Fruit fly (Drosophila melanogaster) whole organism: ENCODE measurements around the gene CG33514.

Source experiments
- CG8478 ChIP-seq: fragments of >200 bp; optimal IDR thresholded peaks from 2 replicates; lab custom pipeline; 2018; ENCODE audit warnings: inconsistent platforms
- Dll ChIP-seq: fragments of >200 bp; optimal IDR thresholded peaks from 2 replicates; lab custom pipeline; 2017
- EcR ChIP-seq, 2 experiments: fragments of >200 bp; optimal IDR thresholded peaks; 2 replicates each; lab custom pipeline; 2017; ENCODE audit warnings: missing biosample characterization in 2 of 2, missing genetic modification characterization in 2 of 2, missing genetic modification reagents in 2 of 2
- pan ChIP-seq: fragments of >200 bp; optimal IDR thresholded peaks from 2 replicates; lab custom pipeline; 2017
- psq ChIP-seq: fragments of >200 bp; optimal IDR thresholded peaks from 2 replicates; lab custom pipeline; 2017
- usp ChIP-seq: fragments of >200 bp; optimal IDR thresholded peaks from 2 replicates; lab custom pipeline; 2017; ENCODE audit warnings: missing biosample characterization, missing genetic modification characterization, mixed read lengths

The CG33514 gene

DNA sequence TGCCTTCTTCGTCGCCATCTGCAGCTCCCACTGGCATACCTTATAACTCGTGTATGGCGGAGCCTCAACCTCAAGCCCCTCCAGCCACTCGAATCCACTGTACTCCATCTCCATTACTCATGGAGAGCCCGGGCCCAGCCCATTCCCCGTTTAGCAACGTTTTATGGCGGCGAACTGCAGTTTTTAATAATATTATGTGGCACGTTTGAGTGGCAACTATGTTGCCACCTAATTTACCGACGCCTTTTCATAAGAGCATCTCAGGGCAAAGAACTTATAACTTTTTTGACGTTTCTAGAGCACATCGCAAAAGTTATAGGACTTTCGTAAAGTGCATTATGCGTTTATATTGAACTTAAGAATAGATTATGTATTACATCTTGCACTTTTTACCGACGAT is 13.2 kb upstream of the CG33514 start:
- TF ChIP-seq usp (GFP tag; lab: Kevin White, UChicago) (no peak), CG8478 (lab: Kevin White, UChicago) (no peak), Dll (lab: Kevin White, UChicago) (no peak), EcR (GFP tag; optimal IDR thresholded peaks at IDR 0.05; lab: Kevin White, UChicago) (no peak)

DNA sequence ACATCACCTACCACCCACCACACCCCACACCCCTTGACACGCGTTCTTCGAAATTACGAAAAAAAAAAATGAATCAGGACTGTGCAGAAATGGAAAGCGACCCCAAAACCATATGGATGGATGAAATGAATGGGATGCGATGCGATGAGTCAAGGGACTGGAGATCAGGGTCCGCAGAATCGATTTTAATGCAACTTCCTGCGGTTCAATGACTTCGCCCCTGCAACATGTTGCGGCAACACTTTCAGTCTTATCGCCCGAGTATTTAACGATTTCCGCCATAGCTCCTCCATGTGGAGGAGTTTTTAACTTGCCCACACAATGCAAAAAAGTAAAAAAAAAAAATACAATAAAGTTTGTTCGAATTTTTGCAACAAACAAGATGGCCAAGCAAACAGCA is 12.6 kb upstream of the CG33514 start:
- TF ChIP-seq psq (no peak), Dll (lab: Kevin White, UChicago) (no peak), pan (lab: Kevin White, UChicago) (no peak), usp (GFP tag; lab: Kevin White, UChicago) (no peak), EcR (GFP tag; optimal IDR thresholded peaks at IDR 0.05; lab: Kevin White, UChicago) (no peak), CG8478 (lab: Kevin White, UChicago) (no peak)

DNA sequence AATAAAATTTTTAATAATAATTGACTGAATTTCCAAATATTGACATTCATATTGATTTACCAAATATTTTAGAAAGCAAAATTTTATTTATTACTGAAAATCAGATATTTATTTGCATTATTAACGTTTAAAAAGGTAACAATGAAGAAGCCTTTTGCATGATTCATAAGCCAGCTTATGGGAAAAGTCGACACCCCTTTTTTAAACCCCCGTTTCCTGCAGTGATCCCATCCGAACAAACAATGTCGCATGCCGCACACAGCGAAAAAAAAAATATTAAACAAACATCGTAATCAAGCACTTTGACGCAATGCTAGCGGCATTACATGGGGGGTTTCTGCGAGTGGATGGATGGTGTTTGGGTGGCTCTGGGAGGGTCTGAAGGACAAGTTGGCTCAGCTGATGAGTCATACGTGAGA is 11.6 kb upstream of the CG33514 start:
- TF ChIP-seq psq (no peak), usp (GFP tag; lab: Kevin White, UChicago) (no peak), Dll (lab: Kevin White, UChicago) (no peak), EcR (GFP tag; optimal IDR thresholded peaks at IDR 0.05; lab: Kevin White, UChicago) (no peak), CG8478 (lab: Kevin White, UChicago) (no peak), pan (lab: Kevin White, UChicago) (no peak)

DNA sequence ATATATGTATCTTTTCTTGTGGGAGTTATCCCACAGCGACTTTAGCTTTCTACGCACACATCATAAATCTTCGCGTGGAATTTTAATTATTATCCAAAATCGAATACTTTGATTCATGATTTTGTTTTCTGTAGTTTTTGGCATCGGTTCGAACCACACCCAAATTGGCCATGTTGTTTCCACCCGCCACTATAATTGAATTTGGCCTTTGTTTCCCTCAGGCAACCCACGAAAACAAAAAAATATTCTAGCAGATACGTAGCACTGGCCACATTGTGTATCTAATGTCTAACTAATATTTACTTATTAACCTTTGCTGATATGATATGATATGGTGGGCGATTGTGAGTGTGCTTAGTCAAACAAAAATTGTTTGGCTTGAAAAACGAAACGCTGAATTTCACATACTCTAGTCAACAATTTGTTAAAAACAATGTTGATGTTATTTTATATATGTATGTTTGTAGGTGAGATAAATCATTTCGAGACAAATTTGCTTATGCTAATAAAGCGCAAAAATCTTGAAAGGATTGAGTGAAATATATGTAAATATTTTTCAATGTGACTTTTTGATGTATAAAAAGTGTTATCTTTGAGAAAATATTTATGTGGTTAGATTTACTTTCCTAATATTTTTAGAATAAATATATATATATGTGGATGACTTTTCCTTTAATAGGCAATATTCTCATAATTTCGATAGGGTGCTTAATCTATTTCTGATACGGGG is 10.2 kb upstream of the CG33514 start:
- TF ChIP-seq Dll (lab: Kevin White, UChicago) (no peak), psq (no peak), pan (lab: Kevin White, UChicago) (no peak), usp (GFP tag; lab: Kevin White, UChicago) (no peak), EcR (GFP tag; optimal IDR thresholded peaks at IDR 0.05; lab: Kevin White, UChicago) (no peak), CG8478 (lab: Kevin White, UChicago) (no peak)

DNA sequence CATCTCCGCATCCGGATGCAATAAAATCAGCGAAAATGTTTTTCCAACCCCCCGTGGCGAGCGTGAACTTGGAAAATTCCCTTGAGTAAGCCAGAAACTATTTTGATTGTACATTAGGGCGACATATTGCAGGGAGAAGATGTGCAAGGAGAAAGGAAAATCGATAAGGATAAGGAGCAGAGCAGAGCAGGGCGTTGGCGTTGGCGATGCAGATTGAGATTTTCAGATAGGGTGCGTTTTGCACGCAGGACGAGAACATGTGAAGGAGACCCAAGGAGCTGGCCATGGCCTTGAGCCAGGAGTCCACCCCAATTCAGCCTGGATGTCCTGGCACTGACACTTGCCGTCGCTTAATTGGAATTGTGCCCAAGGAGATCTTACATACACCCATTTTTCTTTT is 8.2 kb upstream of the CG33514 start:
- TF ChIP-seq EcR (GFP tag; optimal IDR thresholded peaks at IDR 0.05; lab: Kevin White, UChicago), result no peak
- TF ChIP-seq Dll (lab: Kevin White, UChicago), result no peak
- no peak for TF ChIP-seq psq
- no peak for TF ChIP-seq pan (lab: Kevin White, UChicago)
- no peak for TF ChIP-seq CG8478 (lab: Kevin White, UChicago)
- TF ChIP-seq usp (GFP tag; lab: Kevin White, UChicago), result no peak

DNA sequence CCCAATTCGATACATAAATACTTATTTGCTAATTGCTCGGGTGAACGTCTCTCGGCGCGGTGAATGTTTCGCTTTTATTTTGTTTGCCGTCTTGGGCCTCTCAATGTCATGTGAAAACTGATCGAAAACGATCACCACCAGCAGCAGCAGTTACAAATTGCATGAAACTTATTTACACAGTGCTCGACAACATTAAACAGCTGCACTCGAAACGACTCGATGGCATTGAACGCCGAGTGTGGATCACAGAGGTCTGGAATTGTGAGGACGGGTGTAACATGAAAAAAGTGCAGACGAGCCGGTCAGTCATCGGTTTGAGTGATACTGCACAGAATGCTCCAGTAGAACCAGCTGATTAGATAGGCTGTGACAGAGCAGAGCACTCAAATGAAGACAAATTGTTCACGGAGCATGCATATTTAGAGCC is 7.5 kb upstream of the CG33514 start:
- no peak for TF ChIP-seq psq
- TF ChIP-seq EcR (GFP tag; optimal IDR thresholded peaks at IDR 0.05; lab: Kevin White, UChicago), result no peak
- no peak for TF ChIP-seq pan (lab: Kevin White, UChicago)
- TF ChIP-seq Dll (lab: Kevin White, UChicago), result no peak
- no peak for TF ChIP-seq CG8478 (lab: Kevin White, UChicago)
- no peak for TF ChIP-seq usp (GFP tag; lab: Kevin White, UChicago)

DNA sequence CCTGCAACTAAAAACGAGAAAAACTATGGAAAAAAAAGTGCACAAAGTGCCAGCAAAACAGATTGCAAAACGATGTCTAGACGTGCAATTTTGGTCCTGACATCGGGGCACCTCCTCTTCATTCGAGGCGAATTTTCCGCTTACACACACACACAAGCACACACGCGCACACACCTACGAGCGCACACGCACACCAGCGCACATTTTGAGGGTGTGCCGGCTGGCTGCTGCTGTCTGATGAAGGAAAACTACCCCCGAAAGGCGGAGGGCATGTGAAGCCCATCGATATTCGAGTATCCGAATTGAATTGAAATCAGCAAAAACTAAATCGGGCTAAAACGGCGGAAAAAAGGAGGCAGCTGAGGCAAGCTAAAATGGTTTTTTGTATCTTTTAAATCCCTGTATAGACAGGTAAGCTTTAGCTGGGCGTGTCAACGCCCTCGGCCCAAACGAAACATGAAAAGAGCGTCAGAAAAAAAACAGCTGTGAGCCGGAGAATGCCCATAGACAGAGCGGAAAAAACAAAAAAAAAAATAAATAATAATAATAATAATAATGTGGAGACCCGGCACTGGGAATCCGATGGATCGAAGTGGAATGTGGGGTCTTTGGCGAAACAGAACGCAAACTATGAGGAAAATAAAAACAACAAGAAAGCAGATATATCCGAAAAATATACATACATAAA is 5.4 kb upstream of the CG33514 start:
- TF ChIP-seq psq (no peak), EcR (GFP tag; optimal IDR thresholded peaks at IDR 0.05; lab: Kevin White, UChicago) (no peak), usp (GFP tag; lab: Kevin White, UChicago) (no peak), CG8478 (lab: Kevin White, UChicago) (no peak), Dll (lab: Kevin White, UChicago) (no peak), pan (lab: Kevin White, UChicago) (no peak)

DNA sequence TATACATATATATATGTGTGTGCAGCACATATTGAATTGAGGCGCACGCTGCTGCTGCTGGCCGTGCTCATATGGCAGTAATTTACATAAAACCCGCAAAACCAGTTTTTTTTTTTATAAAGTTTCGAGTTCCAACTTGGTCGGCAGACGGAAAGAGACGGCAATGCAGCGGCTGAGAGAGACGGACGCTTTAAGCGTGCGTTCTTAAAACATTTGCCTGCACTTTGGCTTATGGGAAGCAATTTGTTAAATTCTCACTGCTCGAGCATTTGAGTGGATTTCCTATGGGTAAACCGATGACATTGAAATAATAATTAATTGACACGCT is 4.9 kb upstream of the CG33514 start:
- TF ChIP-seq CG8478 (lab: Kevin White, UChicago) (no peak), pan (lab: Kevin White, UChicago) (no peak), usp (GFP tag; lab: Kevin White, UChicago) (no peak), EcR (GFP tag; optimal IDR thresholded peaks at IDR 0.05; lab: Kevin White, UChicago) (no peak), psq (no peak), Dll (lab: Kevin White, UChicago) (no peak)

DNA sequence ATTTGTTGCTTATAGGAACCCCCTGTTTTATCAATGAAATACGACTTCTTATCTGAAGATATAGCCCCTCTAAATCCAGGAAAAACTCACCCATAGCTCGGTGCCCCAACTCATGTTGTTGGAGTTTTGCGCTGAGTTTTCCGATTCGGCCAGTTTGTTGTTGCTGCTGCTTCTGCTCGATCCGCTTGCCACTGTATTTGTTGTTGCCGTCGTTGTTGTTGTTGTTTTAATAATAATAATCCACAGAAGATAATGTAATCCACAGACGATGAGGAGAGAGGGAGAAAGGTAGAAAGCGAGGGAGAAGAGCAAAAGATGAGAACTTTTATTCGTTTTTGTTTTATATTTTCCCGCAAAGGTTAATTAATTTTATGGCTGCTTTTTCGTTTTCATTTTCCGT is 2.3 kb upstream of the CG33514 start:
- no peak for TF ChIP-seq Dll (lab: Kevin White, UChicago)
- TF ChIP-seq psq, result no peak
- no peak for TF ChIP-seq CG8478 (lab: Kevin White, UChicago)
- TF ChIP-seq pan (lab: Kevin White, UChicago), result no peak
- no peak for TF ChIP-seq usp (GFP tag; lab: Kevin White, UChicago)
- TF ChIP-seq EcR (GFP tag; optimal IDR thresholded peaks at IDR 0.05; lab: Kevin White, UChicago), result no peak

DNA sequence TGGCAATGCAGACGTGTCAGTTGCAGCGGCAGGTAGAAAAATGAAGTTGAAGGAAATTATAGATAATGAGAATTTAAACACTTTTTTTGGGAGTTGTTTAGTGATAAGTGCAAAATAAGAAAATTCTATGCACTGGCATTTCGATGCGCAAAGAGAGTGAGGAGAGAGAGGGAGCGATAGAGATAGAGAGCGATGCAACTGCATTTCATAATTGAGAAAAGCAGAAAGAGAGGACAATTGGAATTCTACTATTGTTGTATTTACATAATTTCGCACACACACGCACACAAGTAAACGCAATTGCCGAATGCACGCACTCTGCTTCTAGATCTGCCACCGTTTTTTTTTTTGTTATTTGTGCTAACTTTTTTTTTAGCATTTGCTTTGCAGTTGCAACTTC is 1.8 kb upstream of the CG33514 start:
- no peak for TF ChIP-seq Dll (lab: Kevin White, UChicago)
- TF ChIP-seq pan (lab: Kevin White, UChicago), result no peak
- no peak for TF ChIP-seq usp (GFP tag; lab: Kevin White, UChicago)
- no peak for TF ChIP-seq CG8478 (lab: Kevin White, UChicago)
- no peak for TF ChIP-seq EcR (GFP tag; optimal IDR thresholded peaks at IDR 0.05; lab: Kevin White, UChicago)
- no peak for TF ChIP-seq psq

DNA sequence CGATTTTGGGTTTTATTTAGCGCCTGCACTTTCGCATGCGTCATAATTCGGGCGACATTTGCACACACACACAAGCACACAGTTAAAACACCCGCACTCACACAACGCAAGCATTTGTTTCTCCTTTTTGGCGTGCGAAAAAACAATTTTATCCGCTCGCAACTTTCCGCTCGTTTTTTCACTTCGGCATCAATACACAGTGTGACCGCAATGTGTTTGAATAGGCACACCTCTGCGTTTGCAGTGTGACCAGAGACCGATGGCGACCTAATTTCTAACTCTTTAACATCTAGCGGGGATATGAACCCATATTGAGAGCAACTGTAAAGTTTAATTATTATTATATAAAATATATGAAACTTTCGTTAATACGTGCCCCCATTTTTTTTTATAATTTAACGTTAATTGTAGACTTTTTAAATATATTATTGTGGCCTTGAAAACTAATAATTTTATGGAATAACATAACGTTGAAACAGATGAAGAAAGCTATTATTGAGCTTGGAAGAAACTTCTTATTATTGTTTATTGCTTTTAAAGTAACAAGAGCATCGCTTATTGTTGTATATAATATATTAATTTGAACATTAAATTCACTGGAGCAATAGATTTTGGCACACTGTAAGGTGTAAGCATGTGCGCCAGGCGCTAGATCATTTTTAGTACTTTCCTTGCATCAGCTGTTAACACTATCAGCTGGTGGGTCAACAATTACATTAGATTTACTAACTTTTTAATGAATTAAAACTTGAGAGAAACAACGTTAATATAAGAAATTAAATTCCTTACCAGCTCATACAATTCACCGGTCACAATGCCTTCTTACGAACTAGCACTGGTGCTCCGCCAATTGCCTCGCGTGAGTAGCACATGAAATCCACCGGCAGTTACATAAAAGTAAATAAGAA is 1.1 kb upstream of the CG33514 start, which contains the start of the genes Cip4 and mRpS6:
Cip4 (minus strand) TSS at position 216 of the 908 bp plus-strand sequence.
mRpS6 (plus strand) TSS at position 664 of the 908 bp plus-strand sequence.
- TF ChIP-seq usp (GFP tag; lab: Kevin White, UChicago) (no peak), EcR (GFP tag; optimal IDR thresholded peaks at IDR 0.05; lab: Kevin White, UChicago) (no peak), psq (no peak), pan (lab: Kevin White, UChicago) (no peak), CG8478 (lab: Kevin White, UChicago) (no peak), Dll (lab: Kevin White, UChicago) (no peak)
